Fruit fly (Drosophila melanogaster): Measurements from ENCODE around the gene CG43673.
A peak's percentile ranks its signal among the peaks of the same experiment; 100 is the strongest.

CG43673 gene

DNA sequence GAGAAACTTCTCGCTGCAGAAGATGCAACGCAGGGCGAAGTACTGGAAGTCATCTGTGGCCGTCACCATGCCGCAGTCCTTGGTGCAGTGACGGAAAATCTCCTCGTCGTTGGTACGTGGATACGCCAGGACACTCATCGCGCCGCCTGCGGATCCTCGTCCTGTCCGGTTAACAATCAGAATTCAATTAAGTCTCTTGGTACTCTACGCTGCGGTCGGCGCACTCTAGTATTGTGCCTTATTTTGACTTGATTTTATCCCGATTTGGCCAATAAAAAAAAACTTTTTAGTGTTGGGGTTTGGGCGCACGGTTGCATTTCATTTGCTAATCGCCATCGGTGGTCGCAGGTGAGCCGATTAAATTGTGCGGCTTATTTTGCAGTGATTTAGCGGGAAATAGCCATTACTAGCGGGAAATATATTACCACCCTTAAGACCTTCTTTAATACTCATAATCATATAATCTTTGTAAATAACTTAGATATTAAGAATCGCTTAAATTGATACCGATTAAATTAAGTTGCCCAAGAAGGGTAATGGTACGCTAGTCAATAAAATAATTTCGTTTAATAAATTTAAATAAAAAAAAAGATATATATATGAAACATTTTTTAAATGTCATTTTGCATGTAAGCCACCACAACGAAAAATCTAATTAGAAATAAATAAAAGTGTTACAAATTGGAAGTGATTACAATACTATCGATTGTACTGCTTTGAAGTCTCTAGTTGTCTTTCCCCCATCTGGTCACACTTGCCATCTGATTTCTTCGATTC is 32.9 kb upstream of the CG43673 start, which contains the start of the genes CG8944 and CCT6 (continued):
- TF ChIP-seq CG12942 (GFP tag; optimal IDR thresholded peaks at IDR 0.05) = no peak
- TF ChIP-seq CG17385 (GFP tag; optimal IDR thresholded peaks at IDR 0.05) = no peak
- TF ChIP-seq sug (tag; optimal IDR thresholded peaks at IDR 0.05) = peak; percentile 14
- no peak for TF ChIP-seq E2f2 (GFP tag; IDR thresholded peaks at IDR 0.05)
- TF ChIP-seq CG34376 (GFP tag; optimal IDR thresholded peaks at IDR 0.05) = no peak
- peak; percentile 50 for TF ChIP-seq slbo (GFP tag; IDR thresholded peaks at IDR 0.05)
- TF ChIP-seq zf30C (GFP tag; optimal IDR thresholded peaks at IDR 0.05) = no peak
- no peak for TF ChIP-seq CG3281 (GFP tag; optimal IDR thresholded peaks at IDR 0.05)
- TF ChIP-seq CG14860 (GFP tag; IDR thresholded peaks at IDR 0.05; ENCODE audit: partially characterized antibody) = no peak
- TF ChIP-seq CG4854 (GFP tag; optimal IDR thresholded peaks at IDR 0.05) = no peak
- TF ChIP-seq ci (GFP tag; IDR thresholded peaks at IDR 0.05) = 0 out of 3 replicates have a peak, but pooled peaks have one; percentile 19
- no peak for TF ChIP-seq CG10321 (GFP tag; IDR thresholded peaks at IDR 0.05)
- no peak for TF ChIP-seq Deaf1 (tag; optimal IDR thresholded peaks at IDR 0.05)
- TF ChIP-seq Myb (GFP tag; optimal IDR thresholded peaks at IDR 0.05) = no peak
- TF ChIP-seq crc (GFP tag; optimal IDR thresholded peaks at IDR 0.05) = no peak
- no peak for TF ChIP-seq CG7357 (GFP tag; IDR thresholded peaks at IDR 0.05)
- TF ChIP-seq CG7786 (GFP tag; optimal IDR thresholded peaks at IDR 0.05) = no peak
- no peak for TF ChIP-seq ATbp (GFP tag; optimal IDR thresholded peaks at IDR 0.05)
- TF ChIP-seq org-1 (GFP tag; optimal IDR thresholded peaks at IDR 0.05) = no peak
- TF ChIP-seq Dfd (GFP tag; optimal IDR thresholded peaks at IDR 0.05) = no peak
- TF ChIP-seq ewg (GFP tag; optimal IDR thresholded peaks at IDR 0.05) = no peak
- TF ChIP-seq CG30020 (tag; optimal IDR thresholded peaks at IDR 0.05) = peak; percentile 4
- no peak for TF ChIP-seq caup (GFP tag; optimal IDR thresholded peaks at IDR 0.05; ENCODE audit: severe bottlenecking)
- peak; percentile 36 for TF ChIP-seq phol (tag; optimal IDR thresholded peaks at IDR 0.05)
- peak; percentile 71 for TF ChIP-seq CG14710 (tag; optimal IDR thresholded peaks at IDR 0.05)
- TF ChIP-seq NK7.1 (GFP tag; optimal IDR thresholded peaks at IDR 0.05) = no peak
- TF ChIP-seq rib (GFP tag; IDR thresholded peaks at IDR 0.05) = no peak
- no peak for TF ChIP-seq peb (GFP tag; IDR thresholded peaks at IDR 0.05)
- TF ChIP-seq Scr (GFP tag; IDR thresholded peaks at IDR 0.05; ENCODE audit: partially characterized antibody) = peak; percentile 57
- TF ChIP-seq Rfx (GFP tag; IDR thresholded peaks at IDR 0.05) = peak; percentile 57
- TF ChIP-seq ab (GFP tag; optimal IDR thresholded peaks at IDR 0.05) = no peak
- 0 out of 2 replicates have a peak, but pooled peaks have one; percentile 4 for TF ChIP-seq CG3847 (GFP tag; IDR thresholded peaks at IDR 0.05)
- no peak for TF ChIP-seq Bdp1 (GFP tag; optimal IDR thresholded peaks at IDR 0.05)
- TF ChIP-seq BEAF-32 (GFP tag; optimal IDR thresholded peaks at IDR 0.05) = peak; percentile 65
- TF ChIP-seq slp2 (GFP tag; optimal IDR thresholded peaks at IDR 0.05) = no peak
- TF ChIP-seq twi (tag; optimal IDR thresholded peaks at IDR 0.05) = no peak
- TF ChIP-seq sima (GFP tag; optimal IDR thresholded peaks at IDR 0.05) = no peak
- no peak for TF ChIP-seq CG1647 (GFP tag; optimal IDR thresholded peaks at IDR 0.05)
- TF ChIP-seq CG10366 (GFP tag; IDR thresholded peaks at IDR 0.05) = no peak
- no peak for TF ChIP-seq CG17361 (GFP tag; IDR thresholded peaks at IDR 0.05)
- no peak for TF ChIP-seq sim (GFP tag; IDR thresholded peaks at IDR 0.05)
- TF ChIP-seq CG6791 (GFP tag; IDR thresholded peaks at IDR 0.05; ENCODE audit: partially characterized antibody) = peak; percentile 58; the same call in 1 of the 3 replicates
- TF ChIP-seq lmd (GFP tag; IDR thresholded peaks at IDR 0.05) = no peak
- 0 out of 2 replicates have a peak, but pooled peaks have one; percentile 28 for TF ChIP-seq CG13287 (GFP tag; IDR thresholded peaks at IDR 0.05; ENCODE audit: partially characterized antibody)
- TF ChIP-seq CG6254 (GFP tag; optimal IDR thresholded peaks at IDR 0.05) = no peak
- 0 out of 3 replicates have a peak, but pooled peaks have one; percentile 42 for TF ChIP-seq knrl (GFP tag; IDR thresholded peaks at IDR 0.05; ENCODE audit: partially characterized antibody)
- TF ChIP-seq hkb (optimal IDR thresholded peaks at IDR 0.05) = no peak
- TF ChIP-seq hkb (GFP tag; IDR thresholded peaks at IDR 0.05) = no peak
- peak; percentile 49 for TF ChIP-seq amos (GFP tag; IDR thresholded peaks at IDR 0.05; ENCODE audit: partially characterized antibody)
- TF ChIP-seq BtbVII (GFP tag; optimal IDR thresholded peaks at IDR 0.05) = no peak
